Worm (Caenorhabditis elegans) whole organism, L1 larva: ENCODE results near the gene srj-21.
A peak's percentile ranks its signal among the peaks of the same experiment; 100 is the strongest.

ENCODE experiments used
- F16B12.6 ChIP-seq: fragments of 150-350 bp; optimal IDR thresholded peaks from 2 replicates; lab custom pipeline; 2014; ENCODE audit warnings: missing biosample characterization, missing genetic modification characterization
- Y116A8C.19 ChIP-seq: sonication (generic microtip); optimal IDR thresholded peaks from 2 replicates; lab custom pipeline; 2016; ENCODE audit warnings: missing compliant biosample characterization, missing genetic modification characterization, borderline replicate concordance
- aha-1 ChIP-seq: fragments of 150-350 bp; optimal IDR thresholded peaks from 2 replicates; lab custom pipeline; 2014; ENCODE audit warnings: missing biosample characterization, missing genetic modification characterization
- aly-2 ChIP-seq: fragments of 150-350 bp; optimal IDR thresholded peaks from 2 replicates; lab custom pipeline; 2014; ENCODE audit warnings: missing biosample characterization, missing genetic modification characterization
- ama-1 ChIP-seq: fragments of 150-350 bp; optimal IDR thresholded peaks from 2 replicates; lab custom pipeline; 2014
- ceh-8 ChIP-seq: fragments of 200-800 bp; sonication (Bioruptor generic); optimal IDR thresholded peaks from 2 replicates; lab custom pipeline; 2018; ENCODE audit warnings: mild to moderate bottlenecking, missing genetic modification characterization, moderate library complexity, missing compliant biosample characterization
- ceh-90 ChIP-seq: sonication (generic microtip); optimal IDR thresholded peaks from 2 replicates; lab custom pipeline; 2016; ENCODE audit warnings: missing genetic modification characterization, missing compliant biosample characterization
- dsc-1 ChIP-seq: sonication (generic microtip); optimal IDR thresholded peaks from 2 replicates; lab custom pipeline; 2016; ENCODE audit warnings: mild to moderate bottlenecking, missing genetic modification characterization, missing compliant biosample characterization
- efl-1 ChIP-seq, 4 experiments: fragments of 150-350 bp; optimal IDR thresholded peaks in 3 of 4; peaks in 1 of 4; 1 replicate in 1 of 4; 2 replicates in 3 of 4; lab custom pipeline; 2014; ENCODE audit warnings: missing biosample characterization in 2 of 4, missing genetic modification characterization in 2 of 4, missing genetic modification reagents in 2 of 4
- egl-13 ChIP-seq: sonication (generic microtip); optimal IDR thresholded peaks from 2 replicates; lab custom pipeline; 2016; ENCODE audit warnings: missing genotype, missing genetic modification reagents, missing genetic modification characterization, missing compliant biosample characterization
- egl-27 ChIP-seq, 2 experiments: fragments of 150-350 bp in 1 of 2; sonication (generic microtip); optimal IDR thresholded peaks; 3 replicates each; lab custom pipeline; 2017 to 2018; ENCODE audit warnings: missing biosample characterization in 2 of 2, missing genetic modification characterization in 2 of 2, missing genetic modification reagents in 2 of 2
- elt-2 ChIP-seq: sonication (generic microtip); optimal IDR thresholded peaks from 2 replicates; lab custom pipeline; 2016; ENCODE audit warnings: missing genetic modification characterization, mild to moderate bottlenecking, inconsistent platforms, missing compliant biosample characterization, missing genetic modification reagents
- ets-5 ChIP-seq: fragments of 200-800 bp; sonication (Bioruptor generic); IDR thresholded peaks from 2 replicates; pipeline ENCODE4 v1.3.6; 2022; ENCODE audit warnings: missing genetic modification characterization, missing compliant biosample characterization
- fkh-10 ChIP-seq: sonication (generic microtip); optimal IDR thresholded peaks from 2 replicates; lab custom pipeline; 2017; ENCODE audit warnings: missing biosample characterization, missing genetic modification reagents, missing genetic modification characterization
- fkh-4 ChIP-seq: sonication (generic microtip); optimal IDR thresholded peaks from 2 replicates; lab custom pipeline; 2016; ENCODE audit warnings: missing compliant biosample characterization, missing genetic modification characterization, borderline replicate concordance
- fkh-8 ChIP-seq: sonication (generic microtip); optimal IDR thresholded peaks from 2 replicates; lab custom pipeline; 2016; ENCODE audit warnings: mild to moderate bottlenecking, missing genetic modification characterization, missing compliant biosample characterization
- hpl-2 ChIP-seq: fragments of 150-350 bp; optimal IDR thresholded peaks from 2 replicates; lab custom pipeline; 2014; ENCODE audit warnings: missing biosample characterization, missing genetic modification reagents, missing genetic modification characterization
- lin-15B ChIP-seq: fragments of 150-350 bp; sonication (generic microtip); optimal IDR thresholded peaks from 3 replicates; lab custom pipeline; 2014; ENCODE audit warnings: missing biosample characterization, missing genetic modification characterization
- lir-3 ChIP-seq: sonication (generic microtip); optimal IDR thresholded peaks from 2 replicates; lab custom pipeline; 2016; ENCODE audit warnings: mild to moderate bottlenecking, missing genetic modification characterization, moderate library complexity, missing compliant biosample characterization; ENCODE audit not compliant: poor library complexity
- lsy-2 ChIP-seq, 2 experiments: fragments of 150-350 bp; optimal IDR thresholded peaks; 2 replicates each; lab custom pipeline; 2014; ENCODE audit warnings: missing biosample characterization in 2 of 2, missing genetic modification characterization in 2 of 2
- mdl-1 ChIP-seq, 2 experiments: fragments of 150-350 bp; optimal IDR thresholded peaks; 2 replicates each; lab custom pipeline; 2014 to 2017; ENCODE audit warnings: missing biosample characterization in 2 of 2, missing genetic modification characterization in 2 of 2, inconsistent platforms in 1 of 2
- nhr-12 ChIP-seq: sonication (generic microtip); optimal IDR thresholded peaks from 2 replicates; lab custom pipeline; 2017; ENCODE audit warnings: missing biosample characterization, missing genetic modification characterization
- nhr-20 ChIP-seq: sonication (generic microtip); optimal IDR thresholded peaks from 2 replicates; lab custom pipeline; 2016; ENCODE audit warnings: mild to moderate bottlenecking, missing genetic modification characterization, missing compliant biosample characterization
- nhr-237 ChIP-seq: fragments of 150-350 bp; optimal IDR thresholded peaks from 2 replicates; lab custom pipeline; 2014; ENCODE audit warnings: missing biosample characterization, missing genetic modification characterization
- nhr-76 ChIP-seq: sonication (generic microtip); optimal IDR thresholded peaks from 2 replicates; lab custom pipeline; 2017; ENCODE audit warnings: missing biosample characterization, missing genetic modification characterization
- nhr-90 ChIP-seq: sonication (generic microtip); optimal IDR thresholded peaks from 2 replicates; lab custom pipeline; 2016; ENCODE audit warnings: mild to moderate bottlenecking, missing genetic modification characterization, missing compliant biosample characterization; ENCODE audit not compliant: poor library complexity
- pqm-1 ChIP-seq: sonication (generic microtip); optimal IDR thresholded peaks from 3 replicates; lab custom pipeline; 2017; ENCODE audit warnings: missing biosample characterization, missing genetic modification characterization
- skn-1 ChIP-seq: fragments of 150-350 bp; optimal IDR thresholded peaks from 2 replicates; lab custom pipeline; 2014; ENCODE audit warnings: missing biosample characterization, missing genetic modification characterization
- sptf-1 ChIP-seq: fragments of 150-350 bp; optimal IDR thresholded peaks from 2 replicates; lab custom pipeline; 2014; ENCODE audit warnings: missing biosample characterization, missing genetic modification characterization
- unc-30 ChIP-seq: sonication (generic microtip); optimal IDR thresholded peaks from 2 replicates; lab custom pipeline; 2017; ENCODE audit warnings: missing biosample characterization, missing genetic modification characterization
- unc-86 ChIP-seq: sonication (generic microtip); optimal IDR thresholded peaks from 2 replicates; lab custom pipeline; 2016; ENCODE audit warnings: missing genetic modification characterization, missing compliant biosample characterization
- xbp-1 ChIP-seq: sonication (generic microtip); optimal IDR thresholded peaks from 2 replicates; lab custom pipeline; 2016; ENCODE audit warnings: missing genetic modification characterization, missing compliant biosample characterization
- zip-4 ChIP-seq: fragments of 200-800 bp; sonication (Bioruptor generic); optimal IDR thresholded peaks from 2 replicates; lab custom pipeline; 2018; ENCODE audit warnings: mild to moderate bottlenecking, missing genetic modification characterization, moderate library complexity, missing compliant biosample characterization
- ztf-11 ChIP-seq, 2 experiments: sonication (generic microtip); optimal IDR thresholded peaks; 2 replicates each; lab custom pipeline; 2016 to 2017; ENCODE audit warnings: missing genetic modification characterization in 2 of 2, missing biosample characterization in 1 of 2, missing compliant biosample characterization in 1 of 2

The srj-21 gene

ce11 chrV:10743649-10744048 lies 1.5 kb upstream of the srj-21 start, which contains the start of gene srj-22:
srj-22 (minus strand) TSS chrV:10743749.
- TF ChIP-seq unc-86 (tag; lab: Kevin White, UChicago) (no peak), mdl-1 (tag; optimal IDR thresholded peaks at IDR 0.05; lab: Kevin White, UChicago) (no peak), lir-3 (tag; lab: Kevin White, UChicago) (no peak), efl-1 (optimal IDR thresholded peaks at IDR 0.05; lab: Kevin White, UChicago) (no peak), efl-1 (GFP tag; optimal IDR thresholded peaks at IDR 0.05 in 1 of 2; lab: Kevin White, UChicago) (no peak)

DNA sequence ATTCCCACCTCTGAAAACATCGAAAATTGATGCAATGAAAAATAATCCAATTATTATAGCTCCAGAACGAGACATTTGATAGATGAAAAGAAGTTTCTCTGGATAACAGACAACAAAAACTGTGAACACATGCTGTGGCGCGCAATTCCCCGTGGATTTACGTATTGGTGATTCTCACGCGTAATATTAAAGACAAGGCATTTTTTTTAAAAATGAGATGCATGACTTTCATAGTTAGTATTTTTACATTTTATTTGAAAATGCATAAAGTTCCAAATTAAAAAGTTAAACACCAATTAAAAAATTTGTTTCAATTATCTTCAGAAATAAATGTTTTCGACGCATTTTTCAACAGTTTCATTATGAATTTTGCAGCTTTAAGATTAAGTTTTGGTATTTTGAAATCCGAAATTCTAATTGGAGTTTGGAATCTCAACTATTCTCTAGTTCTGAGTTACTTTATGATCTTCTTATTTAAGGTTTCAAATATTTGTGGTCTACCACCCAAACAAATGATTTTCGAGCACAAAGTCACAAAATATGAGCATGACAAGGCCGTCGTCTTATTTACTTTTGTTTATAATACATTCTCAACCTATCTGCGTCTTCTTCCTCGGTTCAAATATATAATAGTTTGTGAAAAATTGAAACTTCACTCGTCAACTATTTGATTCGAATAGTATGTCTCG lies 2.3 kb downstream of the srj-21 start, which contains the start of the genes selt-1.2 and F28H7.2:
Gene selt-1.2, minus strand, starts transcription at position 101 of the 689 bp plus-strand sequence.
Gene F28H7.2, plus strand, starts transcription at position 639 of the 689 bp plus-strand sequence.
- TF ChIP-seq Y116A8C.19 (tag; lab: Kevin White, UChicago) = no peak
- no peak for TF ChIP-seq efl-1 (optimal IDR thresholded peaks at IDR 0.05; lab: Kevin White, UChicago)
- TF ChIP-seq efl-1 (GFP tag; optimal IDR thresholded peaks at IDR 0.05 in 1 of 2; lab: Kevin White, UChicago) = peak in 1 of 2 experiments; percentile 77
- peak; percentile 4 for TF ChIP-seq nhr-20
- no peak for TF ChIP-seq lin-15B
- no peak for TF ChIP-seq fkh-8 (tag; lab: Kevin White, UChicago)
- no peak for TF ChIP-seq lsy-2 (tag; optimal IDR thresholded peaks at IDR 0.05; lab: Kevin White, UChicago)
- no peak for TF ChIP-seq aha-1 (tag; lab: Kevin White, UChicago)
- no peak for TF ChIP-seq ceh-8 (GFP tag; lab: Kevin White, UChicago)
- TF ChIP-seq nhr-237 = no peak
- TF ChIP-seq ets-5 (GFP tag; lab: Robert Waterston, UW) = no peak
- TF ChIP-seq, all 84 proteins: peak for 2

DNA sequence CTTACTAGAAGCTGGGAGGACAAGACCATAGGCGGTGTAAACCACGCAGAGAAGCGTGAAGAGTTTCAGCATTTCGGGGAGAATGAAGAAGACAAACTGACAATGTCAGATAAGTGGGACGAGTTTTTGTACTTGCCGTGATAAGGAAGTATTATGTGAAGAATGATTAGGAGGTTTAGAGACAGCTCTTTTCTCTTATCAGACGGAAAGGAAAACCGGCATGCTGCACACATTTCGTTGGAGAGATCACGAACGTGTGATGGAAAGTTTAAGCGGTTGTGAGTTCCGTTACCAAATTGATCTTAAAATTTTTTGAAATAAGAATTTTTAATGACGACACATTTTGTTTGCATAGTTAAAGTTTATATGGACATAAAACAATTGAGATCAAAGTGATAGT lies 5.5 kb downstream of the srj-21 start, which contains the start of gene F28H7.3:
Gene F28H7.3, minus strand, starts transcription at position 159 of the 400 bp plus-strand sequence.
- no peak for TF ChIP-seq nhr-90 (tag; lab: Kevin White, UChicago)
- no peak for TF ChIP-seq ceh-90 (tag; lab: Kevin White, UChicago)
- TF ChIP-seq ztf-11 (tag; optimal IDR thresholded peaks at IDR 0.05; lab: Kevin White, UChicago) = no peak
- TF ChIP-seq elt-2 (tag; lab: Kevin White, UChicago) = peak; percentile 85
- TF ChIP-seq efl-1 (optimal IDR thresholded peaks at IDR 0.05; lab: Kevin White, UChicago) = no peak
- peak in 1 of 2 experiments; percentile 92 for TF ChIP-seq efl-1 (GFP tag; optimal IDR thresholded peaks at IDR 0.05 in 1 of 2; lab: Kevin White, UChicago)
- no peak for TF ChIP-seq lsy-2 (tag; optimal IDR thresholded peaks at IDR 0.05; lab: Kevin White, UChicago)
- TF ChIP-seq skn-1 = no peak
- TF ChIP-seq, all 84 proteins: peak for 2

ce11 chrV:10754050-10754449 lies 8.9 kb downstream of the srj-21 start, which contains the start of gene F28H7.7:
F28H7.7 (minus strand) TSS chrV:10754150.
- TF ChIP-seq zip-4 (GFP tag; lab: Kevin White, UChicago) (no peak), nhr-237 (no peak), ama-1 (lab: Kevin White, UChicago) (no peak), egl-13 (tag; lab: Kevin White, UChicago) (no peak), xbp-1 (no peak), nhr-12 (no peak), dsc-1 (tag; lab: Kevin White, UChicago) (no peak), Y116A8C.19 (tag; lab: Kevin White, UChicago) (no peak), aly-2 (tag; lab: Kevin White, UChicago) (no peak), pqm-1 (tag; lab: Kevin White, UChicago) (no peak), nhr-76 (no peak), fkh-10 (GFP tag; lab: Kevin White, UChicago) (no peak)
- TF ChIP-seq, all 84 proteins: peak for 0

DNA sequence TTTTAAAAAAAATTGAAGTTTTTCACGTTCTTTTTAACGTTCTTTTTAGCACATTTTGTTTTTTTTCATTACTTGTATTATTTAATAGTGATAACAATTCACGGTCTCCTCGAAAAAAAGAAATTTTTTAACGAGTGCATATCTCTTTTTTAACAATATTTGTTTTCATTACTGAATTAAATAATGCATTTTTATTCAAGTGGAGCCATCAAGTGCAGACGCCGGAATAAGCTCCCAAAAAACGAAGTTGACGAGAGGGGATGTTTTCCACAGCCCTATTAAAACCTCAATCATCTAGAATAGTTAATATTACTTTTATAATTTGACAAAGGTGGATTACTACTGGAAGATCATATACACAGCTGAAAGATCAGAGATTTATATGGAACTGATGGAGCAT lies 11.6 kb downstream of the srj-21 start, which contains the start of gene irld-6:
Gene irld-6, minus strand, starts transcription at position 101 of the 400 bp plus-strand sequence.
- TF ChIP-seq nhr-90 (tag; lab: Kevin White, UChicago) (no peak), sptf-1 (tag; lab: Kevin White, UChicago) (no peak), fkh-10 (GFP tag; lab: Kevin White, UChicago) (no peak), unc-30 (tag; lab: Kevin White, UChicago) (no peak), mdl-1 (tag; optimal IDR thresholded peaks at IDR 0.05; lab: Kevin White, UChicago) (no peak), fkh-4 (tag; lab: Kevin White, UChicago) (no peak), egl-27 (tag; optimal IDR thresholded peaks at IDR 0.05; lab: Kevin White, UChicago) (no peak), F16B12.6 (tag; lab: Kevin White, UChicago) (no peak), hpl-2 (GFP tag; lab: Kevin White, UChicago) (no peak), fkh-8 (tag; lab: Kevin White, UChicago) (no peak), elt-2 (tag; lab: Kevin White, UChicago) (no peak)
- TF ChIP-seq, all 84 proteins: peak for 0
